Fruit fly (Drosophila melanogaster): ENCODE data around the gene pyd.

- TF ChIP-seq Myc (optimal IDR thresholded peaks at IDR 0.05) (no peak), insv (optimal IDR thresholded peaks at IDR 0.05) (no peak), psq (optimal IDR thresholded peaks at IDR 0.05) (no peak), h (optimal IDR thresholded peaks at IDR 0.05) (no peak)
These were observed 83.5 kb downstream of the pyd start for dm6 chr3R:8848190-8848589.

Data from Kc167 (cell line).